Worm (Caenorhabditis elegans) whole organism, late embryonic: Measurements from ENCODE around the gene F54D12.1.

Experiments used
- C08G9.2 ChIP-seq: sonication (generic microtip); optimal IDR thresholded peaks from 2 replicates; lab custom pipeline; 2016; ENCODE audit warnings: mild to moderate bottlenecking, missing genetic modification characterization, moderate library complexity, missing compliant biosample characterization
- C38D4.7 ChIP-seq: fragments of 200-800 bp; sonication (Bioruptor generic); optimal IDR thresholded peaks from 2 replicates; lab custom pipeline; 2018; ENCODE audit warnings: mild to moderate bottlenecking, missing genetic modification characterization, moderate library complexity, missing compliant biosample characterization
- K09A11.1 ChIP-seq: sonication (generic microtip); optimal IDR thresholded peaks from 2 replicates; lab custom pipeline; 2017; ENCODE audit warnings: antibody characterized with exemption, mild to moderate bottlenecking, missing genetic modification characterization, missing compliant biosample characterization; ENCODE audit not compliant: insufficient read depth
- T23F11.4 ChIP-seq: fragments of 200-800 bp; sonication (Bioruptor generic); optimal IDR thresholded peaks from 2 replicates; lab custom pipeline; 2018; ENCODE audit warnings: mild to moderate bottlenecking, missing genetic modification characterization, missing compliant biosample characterization
- Y22D7AL.16 ChIP-seq: sonication (generic microtip); optimal IDR thresholded peaks from 2 replicates; lab custom pipeline; 2016; ENCODE audit warnings: missing genetic modification characterization, missing compliant biosample characterization
- ama-1 ChIP-seq: fragments of 150-350 bp; optimal IDR thresholded peaks from 2 replicates; lab custom pipeline; 2014
- ceh-18 ChIP-seq: sonication (generic microtip); optimal IDR thresholded peaks from 2 replicates; lab custom pipeline; 2016; ENCODE audit warnings: missing genetic modification characterization, missing compliant biosample characterization
- ceh-19 ChIP-seq: fragments of 200-800 bp; sonication (Bioruptor generic); optimal IDR thresholded peaks from 2 replicates; lab custom pipeline; 2018; ENCODE audit warnings: mild to moderate bottlenecking, missing genetic modification characterization, missing compliant biosample characterization
- ceh-22 ChIP-seq: sonication (generic microtip); optimal IDR thresholded peaks from 2 replicates; lab custom pipeline; 2017; ENCODE audit warnings: missing biosample characterization, missing genetic modification characterization
- ceh-9 ChIP-seq: sonication (generic microtip); optimal IDR thresholded peaks from 2 replicates; lab custom pipeline; 2016; ENCODE audit warnings: mild to moderate bottlenecking, missing genetic modification characterization, inconsistent platforms, missing compliant biosample characterization
- che-1 ChIP-seq: sonication (generic microtip); optimal IDR thresholded peaks from 2 replicates; lab custom pipeline; 2016; ENCODE audit warnings: mild to moderate bottlenecking, missing genetic modification characterization, missing compliant biosample characterization
- dmd-4 ChIP-seq: sonication (generic microtip); optimal IDR thresholded peaks from 2 replicates; lab custom pipeline; 2016; ENCODE audit warnings: borderline replicate concordance, missing genetic modification characterization, missing compliant biosample characterization
- dve-1 ChIP-seq: sonication (generic microtip); optimal IDR thresholded peaks from 2 replicates; lab custom pipeline; 2017; ENCODE audit warnings: antibody characterized with exemption, mild to moderate bottlenecking, missing genetic modification characterization, missing compliant biosample characterization
- ets-4 ChIP-seq: sonication (generic microtip); optimal IDR thresholded peaks from 2 replicates; lab custom pipeline; 2016; ENCODE audit warnings: missing genetic modification characterization, missing compliant biosample characterization
- fkh-10 ChIP-seq: fragments of 150-350 bp; optimal IDR thresholded peaks from 2 replicates; lab custom pipeline; 2014; ENCODE audit warnings: missing biosample characterization, missing genetic modification reagents, missing genetic modification characterization
- gmeb-2 ChIP-seq: sonication (generic microtip); optimal IDR thresholded peaks from 2 replicates; lab custom pipeline; 2016; ENCODE audit warnings: missing genetic modification characterization, inconsistent platforms, missing compliant biosample characterization
- hlh-15 ChIP-seq: sonication (generic microtip); optimal IDR thresholded peaks from 2 replicates; lab custom pipeline; 2016; ENCODE audit warnings: missing genetic modification characterization, missing compliant biosample characterization
- hlh-6 ChIP-seq: sonication (generic microtip); optimal IDR thresholded peaks from 2 replicates; lab custom pipeline; 2016; ENCODE audit warnings: missing genotype, missing genetic modification characterization, missing compliant biosample characterization
- hlh-8 ChIP-seq: sonication (generic microtip); optimal IDR thresholded peaks from 2 replicates; lab custom pipeline; 2016; ENCODE audit warnings: missing genotype, missing genetic modification characterization, missing compliant biosample characterization
- lin-11 ChIP-seq: fragments of 200-800 bp; sonication (Bioruptor generic); optimal IDR thresholded peaks from 2 replicates; lab custom pipeline; 2018; ENCODE audit warnings: mild to moderate bottlenecking, missing genetic modification characterization, missing compliant biosample characterization
- madf-2 ChIP-seq: sonication (generic microtip); optimal IDR thresholded peaks from 2 replicates; lab custom pipeline; 2017; ENCODE audit warnings: missing genetic modification characterization, missing compliant biosample characterization
- nfya-1 ChIP-seq: sonication (generic microtip); optimal IDR thresholded peaks from 2 replicates; lab custom pipeline; 2017; ENCODE audit warnings: missing genetic modification characterization, mild to moderate bottlenecking, missing compliant biosample characterization, antibody characterized with exemption, moderate library complexity
- nhr-11 ChIP-seq: fragments of 150-350 bp; optimal IDR thresholded peaks from 2 replicates; lab custom pipeline; 2014; ENCODE audit warnings: missing biosample characterization, missing genetic modification characterization
- nhr-232 ChIP-seq: sonication (generic microtip); optimal IDR thresholded peaks from 2 replicates; lab custom pipeline; 2016; ENCODE audit warnings: missing genetic modification characterization, missing compliant biosample characterization
- pag-3 ChIP-seq: sonication (generic microtip); optimal IDR thresholded peaks from 2 replicates; lab custom pipeline; 2016; ENCODE audit warnings: missing compliant biosample characterization, missing genetic modification characterization, borderline replicate concordance
- pat-9 ChIP-seq: fragments of 200-800 bp; sonication (Bioruptor generic); optimal IDR thresholded peaks from 2 replicates; lab custom pipeline; 2018; ENCODE audit warnings: mild to moderate bottlenecking, missing genetic modification characterization, moderate library complexity, missing compliant biosample characterization
- pax-1 ChIP-seq: fragments of 150-350 bp; optimal IDR thresholded peaks from 2 replicates; lab custom pipeline; 2014; ENCODE audit warnings: missing biosample characterization, missing genetic modification characterization
- pha-2 ChIP-seq: sonication (generic microtip); optimal IDR thresholded peaks from 2 replicates; lab custom pipeline; 2017; ENCODE audit warnings: mild to moderate bottlenecking, missing genetic modification characterization, missing compliant biosample characterization
- sox-4 ChIP-seq: sonication (generic microtip); optimal IDR thresholded peaks from 2 replicates; lab custom pipeline; 2017; ENCODE audit warnings: mild to moderate bottlenecking, missing genetic modification characterization, inconsistent platforms, missing compliant biosample characterization
- syd-9 ChIP-seq: sonication (generic microtip); optimal IDR thresholded peaks from 2 replicates; lab custom pipeline; 2016; ENCODE audit warnings: mild to moderate bottlenecking, missing genetic modification characterization, moderate library complexity, missing compliant biosample characterization
- tbx-2 ChIP-seq: sonication (generic microtip); optimal IDR thresholded peaks from 2 replicates; lab custom pipeline; 2016; ENCODE audit warnings: missing genetic modification characterization, missing compliant biosample characterization
- tbx-7 ChIP-seq: sonication (generic microtip); optimal IDR thresholded peaks from 2 replicates; lab custom pipeline; 2016; ENCODE audit warnings: missing genotype, missing genetic modification characterization, missing compliant biosample characterization
- ttx-3 ChIP-seq: sonication (generic microtip); optimal IDR thresholded peaks from 2 replicates; lab custom pipeline; 2016; ENCODE audit warnings: missing genetic modification reagents, missing genetic modification characterization, missing compliant biosample characterization
- unc-3 ChIP-seq, 2 experiments: fragments of 200-800 bp in 1 of 2; sonication (Bioruptor generic) in 1 of 2; sonication (generic microtip) in 1 of 2; conservative IDR thresholded peaks in 1 of 2; optimal IDR thresholded peaks in 1 of 2; 2 replicates each; pipeline versions ENCODE4 v1.3.6 to Lab custom; 2016 to 2022; ENCODE audit warnings: missing compliant biosample characterization in 2 of 2, missing genetic modification characterization in 2 of 2, missing genetic modification reagents in 1 of 2
- unc-42 ChIP-seq: sonication (generic microtip); optimal IDR thresholded peaks from 2 replicates; lab custom pipeline; 2016; ENCODE audit warnings: missing genotype, missing genetic modification characterization, missing compliant biosample characterization
- unc-55 ChIP-seq: sonication (generic microtip); optimal IDR thresholded peaks from 2 replicates; lab custom pipeline; 2017; ENCODE audit warnings: missing biosample characterization, missing genetic modification reagents, missing genetic modification characterization
- unc-86 ChIP-seq: sonication (generic microtip); optimal IDR thresholded peaks from 2 replicates; lab custom pipeline; 2016; ENCODE audit warnings: missing genetic modification characterization, missing compliant biosample characterization

Gene F54D12.1

ce11 chrII:1365985-1366384 is 34.2 kb upstream of the F54D12.1 start:
- TF ChIP-seq ceh-19 (GFP tag; lab: Kevin White, UChicago) (no peak), pax-1 (tag; lab: Kevin White, UChicago) (no peak), ceh-22 (tag; lab: Kevin White, UChicago) (no peak), dmd-4 (no peak), ceh-9 (tag; lab: Kevin White, UChicago) (no peak), ets-4 (tag; lab: Kevin White, UChicago) (no peak), K09A11.1 (tag; lab: Kevin White, UChicago) (no peak), hlh-6 (tag; lab: Kevin White, UChicago) (no peak), madf-2 (no peak), nhr-11 (tag; lab: Kevin White, UChicago) (no peak), nfya-1 (no peak), che-1 (tag; lab: Kevin White, UChicago) (no peak), syd-9 (tag; lab: Kevin White, UChicago) (no peak), pha-2 (no peak), Y22D7AL.16 (tag; lab: Kevin White, UChicago) (no peak), unc-3 (GFP tag; conservative IDR thresholded peaks at IDR 0.05; lab: Robert Waterston, UW) (no peak), unc-3 (tag; optimal IDR thresholded peaks at IDR 0.05; lab: Kevin White, UChicago) (no peak), pat-9 (tag; lab: Kevin White, UChicago) (no peak), ceh-18 (tag; lab: Kevin White, UChicago) (no peak)

ce11 chrII:1368756-1369155 is 31.4 kb upstream of the F54D12.1 start:
- TF ChIP-seq pha-2 (no peak), tbx-7 (tag; lab: Kevin White, UChicago) (no peak), T23F11.4 (GFP tag; lab: Kevin White, UChicago) (no peak), pag-3 (tag; lab: Kevin White, UChicago) (no peak), che-1 (tag; lab: Kevin White, UChicago) (no peak), gmeb-2 (no peak), unc-42 (no peak), sox-4 (tag; lab: Kevin White, UChicago) (no peak), C08G9.2 (tag; lab: Kevin White, UChicago) (no peak), lin-11 (tag; lab: Kevin White, UChicago) (no peak), unc-55 (GFP tag; lab: Kevin White, UChicago) (no peak)
- TF ChIP-seq, all 69 proteins: peak for 0

- TF ChIP-seq ama-1 (lab: Kevin White, UChicago), result no peak
- no peak for TF ChIP-seq tbx-7 (tag; lab: Kevin White, UChicago)
- no peak for TF ChIP-seq tbx-2 (tag; lab: Kevin White, UChicago)
- no peak for TF ChIP-seq fkh-10 (GFP tag; lab: Kevin White, UChicago)
- TF ChIP-seq pax-1 (tag; lab: Kevin White, UChicago), result no peak
- TF ChIP-seq hlh-6 (tag; lab: Kevin White, UChicago), result no peak
- TF ChIP-seq hlh-8 (tag; lab: Kevin White, UChicago), result no peak
- TF ChIP-seq C38D4.7 (GFP tag; lab: Kevin White, UChicago), result no peak
- TF ChIP-seq unc-3 (GFP tag; conservative IDR thresholded peaks at IDR 0.05; lab: Robert Waterston, UW), result no peak
- TF ChIP-seq unc-3 (tag; optimal IDR thresholded peaks at IDR 0.05; lab: Kevin White, UChicago), result no peak
- TF ChIP-seq pag-3 (tag; lab: Kevin White, UChicago), result no peak
- no peak for TF ChIP-seq ceh-22 (tag; lab: Kevin White, UChicago)
- TF ChIP-seq dve-1, result no peak
- no peak for TF ChIP-seq nhr-232 (tag; lab: Kevin White, UChicago)
- TF ChIP-seq nfya-1, result no peak
- no peak for TF ChIP-seq unc-86 (tag; lab: Kevin White, UChicago)
- no peak for TF ChIP-seq ttx-3 (tag; lab: Kevin White, UChicago)
- no peak for TF ChIP-seq lin-11 (tag; lab: Kevin White, UChicago)
- TF ChIP-seq gmeb-2, result no peak
- TF ChIP-seq Y22D7AL.16 (tag; lab: Kevin White, UChicago), result no peak
- TF ChIP-seq hlh-15 (tag; lab: Kevin White, UChicago), result no peak
These were observed 30.9 kb upstream of the F54D12.1 start for ce11 chrII:1369322-1369721.
